Worm (Caenorhabditis elegans) whole organism, mixed stage, embryonic: ENCODE results near the gene C09B9.4.
"Not testable (repeated sequence)": the region's sequence is repeated elsewhere in the genome, so short reads cannot be mapped to it uniquely, and the experiment has no call there.

Experiments
- cnd-1 ChIP-seq: fragments of 200-800 bp; sonication (Bioruptor generic); optimal IDR thresholded peaks from 2 replicates; lab custom pipeline; 2018; ENCODE audit warnings: mild to moderate bottlenecking, missing genetic modification characterization, missing compliant biosample characterization
- elt-3 ChIP-seq: fragments of 150-350 bp; optimal IDR thresholded peaks from 2 replicates; lab custom pipeline; 2014; ENCODE audit warnings: missing biosample characterization, missing genetic modification characterization
- lin-13 ChIP-seq: fragments of 150-350 bp; optimal IDR thresholded peaks from 2 replicates; lab custom pipeline; 2014; ENCODE audit warnings: missing biosample characterization, missing genetic modification characterization
- nhr-237 ChIP-seq: fragments of 150-350 bp; optimal IDR thresholded peaks from 2 replicates; lab custom pipeline; 2014; ENCODE audit warnings: missing biosample characterization, missing genetic modification characterization
- snpc-4 ChIP-seq: fragments of 150-350 bp; optimal IDR thresholded peaks from 2 replicates; lab custom pipeline; 2014; ENCODE audit warnings: missing biosample characterization, missing genetic modification characterization
- sptf-1 ChIP-seq: sonication (generic microtip); optimal IDR thresholded peaks from 2 replicates; lab custom pipeline; 2017; ENCODE audit warnings: mild to moderate bottlenecking, missing genetic modification characterization, moderate library complexity, missing compliant biosample characterization
- tbx-8 ChIP-seq: fragments of 200-800 bp; sonication (Bioruptor generic); optimal IDR thresholded peaks from 2 replicates; lab custom pipeline; 2018; ENCODE audit warnings: mild to moderate bottlenecking, missing genetic modification characterization, moderate library complexity, missing compliant biosample characterization
- unc-62 ChIP-seq: fragments of 150-350 bp; optimal IDR thresholded peaks from 2 replicates; lab custom pipeline; 2014; ENCODE audit warnings: missing biosample characterization, missing genetic modification reagents, missing genetic modification characterization

DNA sequence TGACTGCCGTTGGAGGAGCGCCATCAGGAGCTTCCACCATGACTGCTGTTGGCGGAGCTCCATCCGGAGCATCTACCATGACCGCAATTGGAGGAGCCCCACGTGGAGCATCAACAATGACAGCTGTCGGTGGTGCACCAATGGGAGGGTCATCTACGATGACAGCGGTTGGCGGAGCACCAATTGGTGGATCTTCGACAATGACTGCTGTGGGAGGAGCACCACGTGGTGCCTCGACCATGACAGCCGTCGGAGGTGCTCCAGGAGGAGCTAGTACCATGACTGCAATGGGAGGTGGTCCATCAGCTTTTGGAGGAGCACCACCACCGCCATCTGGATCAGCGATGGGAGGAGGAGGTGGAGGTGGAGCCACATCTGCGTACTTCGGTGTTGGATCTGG is 16.1 kb downstream of the C09B9.4 start, which contains the start of gene T28H11.7:
- TF ChIP-seq tbx-8 (GFP tag; lab: Kevin White, UChicago); snpc-4 (tag; lab: Kevin White, UChicago); lin-13; unc-62 (GFP tag; lab: Kevin White, UChicago); nhr-237 (tag; lab: Kevin White, UChicago); sptf-1 (tag; lab: Kevin White, UChicago); cnd-1 (tag; lab: Kevin White, UChicago); elt-3 (tag; lab: Kevin White, UChicago): not testable (repeated sequence)
